Worm (Caenorhabditis elegans): Measurements from ENCODE around the gene T03G11.10.

DNA sequence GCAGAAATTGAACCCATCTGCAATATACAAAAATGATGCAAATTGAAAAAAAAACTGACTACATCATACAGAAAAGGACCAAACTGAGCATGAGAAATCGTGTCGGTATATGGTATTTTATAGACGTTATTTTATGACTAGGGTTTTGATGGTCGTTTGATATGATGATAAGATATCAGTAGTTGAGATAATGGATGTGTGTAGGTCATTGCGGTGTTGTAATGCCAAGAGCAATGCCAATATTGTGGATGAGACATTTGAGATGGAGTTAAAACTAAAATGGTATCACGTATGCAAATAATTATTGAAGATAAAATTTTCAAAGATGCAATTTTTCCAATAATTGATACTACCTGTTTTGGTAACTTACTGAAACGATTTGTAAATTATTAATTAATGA, 11.3 kb downstream of the T03G11.10 start, which contains the start of gene C31H2.4:
- TF ChIP-seq zfp-2 (tag; optimal IDR thresholded peaks at IDR 0.05): no peak
- no peak for TF ChIP-seq lir-3 (tag; optimal IDR thresholded peaks at IDR 0.05)
- no peak for TF ChIP-seq R02D3.7 (tag; optimal IDR thresholded peaks at IDR 0.05)
- no peak for TF ChIP-seq egl-27 (tag; optimal IDR thresholded peaks at IDR 0.05)
- TF ChIP-seq ceh-20 (GFP tag; IDR thresholded peaks at IDR 0.05): no peak

All from whole organism, L4 larva.